Fruit fly (Drosophila melanogaster) whole organism, larva: ENCODE results near the gene CG33340.

Experiments used
- noc ChIP-seq: fragments of 200-800 bp; sonication (Bioruptor generic); optimal IDR thresholded peaks from 3 replicates; lab custom pipeline; 2019; ENCODE audit warnings: missing biosample characterization, mild to moderate bottlenecking, missing genetic modification characterization, moderate library complexity

Gene CG33340

DNA sequence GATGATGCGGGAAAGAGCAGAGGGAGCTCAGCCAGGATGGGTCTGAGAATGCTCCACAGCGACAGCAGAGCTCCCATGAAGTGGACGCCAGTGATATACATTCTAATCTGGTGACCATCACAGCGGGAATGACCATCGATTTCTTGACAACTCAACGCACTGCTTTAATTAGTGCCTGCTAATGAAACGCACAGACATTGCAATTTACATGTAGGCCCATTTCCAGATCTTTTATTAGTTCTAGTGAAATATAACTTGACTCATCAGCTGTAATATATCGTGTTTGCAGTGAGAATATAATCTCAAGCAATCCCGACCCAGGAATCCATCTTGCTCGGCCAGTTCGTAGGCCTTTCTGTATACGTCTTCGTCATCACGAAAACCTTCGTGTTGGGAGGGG is 4.2 kb downstream of the CG33340 start, which contains the start of gene CG42811:
Gene CG42811 (minus strand): TSS at position 101 of the 400 bp plus-strand sequence.
- no peak for TF ChIP-seq noc (tag; lab: Kevin White, UChicago)

DNA sequence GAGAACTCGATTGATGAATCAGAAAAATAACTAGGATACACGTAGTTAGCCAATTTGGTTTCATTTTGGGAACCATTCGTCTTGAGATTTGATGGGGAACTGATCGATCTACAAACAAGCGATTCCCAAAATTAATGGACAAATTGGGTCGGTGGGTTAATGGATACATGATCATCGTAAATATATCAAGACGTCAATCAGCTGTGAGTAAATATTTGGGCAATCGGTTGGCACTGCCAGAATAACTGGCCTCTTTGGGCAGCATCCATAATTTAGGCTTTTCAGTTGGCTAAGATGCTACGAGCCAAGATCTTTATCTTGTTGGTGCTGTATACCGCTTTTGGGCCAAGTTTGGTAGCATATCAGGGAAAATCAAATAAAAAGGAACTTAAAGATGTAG is 5.1 kb downstream of the CG33340 start, which contains the start of the genes CG42812 and CG33341:
Gene CG42812 (minus strand): TSS at position 101 of the 400 bp plus-strand sequence.
Gene CG33341 (plus strand): TSS at position 295 of the 400 bp plus-strand sequence.
- TF ChIP-seq noc (tag; lab: Kevin White, UChicago) = no peak

DNA sequence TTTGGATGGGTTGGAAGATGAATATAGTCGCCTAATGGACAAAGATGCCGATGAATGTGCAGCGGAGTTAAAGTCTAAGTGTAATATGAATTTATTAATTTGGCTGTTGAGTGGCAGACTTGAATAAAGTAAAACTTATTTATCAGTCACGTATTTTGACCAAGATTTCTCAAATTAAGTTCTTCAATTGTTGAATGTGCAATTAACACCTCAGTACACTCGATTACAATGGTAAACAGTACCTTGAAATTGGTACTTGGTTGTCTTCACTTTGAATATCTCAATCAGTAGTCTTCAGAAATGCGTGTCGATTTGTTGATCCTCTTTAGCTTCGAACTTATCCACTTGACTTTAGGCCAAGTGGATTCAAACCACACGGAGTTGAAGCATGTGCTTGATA is 6.3 kb downstream of the CG33340 start, which contains the start of gene CG13614:
Gene CG13614 (plus strand): TSS at position 301 of the 400 bp plus-strand sequence.
- TF ChIP-seq noc (tag; lab: Kevin White, UChicago) = no peak

DNA sequence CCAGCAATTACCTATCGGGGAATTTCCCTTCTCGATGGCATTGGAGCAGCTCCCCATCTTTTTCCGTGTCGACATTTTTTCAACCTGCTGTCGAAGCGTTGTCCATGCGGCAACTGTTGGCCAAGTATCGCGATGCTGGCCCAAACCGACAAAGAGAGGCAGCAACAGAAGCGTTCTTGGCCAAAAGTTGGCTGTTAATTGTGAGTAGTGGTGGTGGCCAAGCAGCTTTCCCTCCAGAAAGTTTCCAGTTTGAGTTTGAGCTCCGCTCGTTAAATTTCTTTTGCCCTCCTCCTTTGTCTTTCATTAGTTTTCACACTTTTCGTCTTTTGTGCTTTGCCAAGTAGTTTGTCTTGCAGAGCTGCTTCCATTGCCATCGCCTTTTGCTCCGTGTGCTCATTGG is 9.7 kb downstream of the CG33340 start, which contains the start of gene CG17782:
Gene CG17782 (minus strand): TSS at position 101 of the 400 bp plus-strand sequence.
- no peak for TF ChIP-seq noc (tag; lab: Kevin White, UChicago)

DNA sequence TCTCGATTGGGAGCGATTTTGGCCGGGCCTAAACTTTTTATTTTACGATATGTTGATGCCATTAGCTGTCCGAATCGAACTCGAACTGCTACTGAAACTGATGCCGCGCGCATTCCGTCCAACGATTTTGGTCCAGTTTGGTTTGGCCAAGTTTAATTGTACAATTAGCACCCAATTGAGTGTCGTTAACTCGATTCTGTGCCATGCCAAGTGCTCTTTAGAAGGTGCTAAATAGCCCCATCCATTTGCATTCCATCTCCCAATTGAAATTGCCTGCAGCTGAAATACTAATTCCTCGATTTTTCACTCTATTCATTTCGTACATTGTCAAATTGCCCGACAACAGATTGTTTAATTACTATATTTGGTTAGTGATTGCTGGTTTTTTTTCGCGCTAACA is 12.6 kb downstream of the CG33340 start, which contains the start of gene CG17781:
Gene CG17781 (minus strand): TSS at position 101 of the 400 bp plus-strand sequence.
- TF ChIP-seq noc (tag; lab: Kevin White, UChicago) = no peak

DNA sequence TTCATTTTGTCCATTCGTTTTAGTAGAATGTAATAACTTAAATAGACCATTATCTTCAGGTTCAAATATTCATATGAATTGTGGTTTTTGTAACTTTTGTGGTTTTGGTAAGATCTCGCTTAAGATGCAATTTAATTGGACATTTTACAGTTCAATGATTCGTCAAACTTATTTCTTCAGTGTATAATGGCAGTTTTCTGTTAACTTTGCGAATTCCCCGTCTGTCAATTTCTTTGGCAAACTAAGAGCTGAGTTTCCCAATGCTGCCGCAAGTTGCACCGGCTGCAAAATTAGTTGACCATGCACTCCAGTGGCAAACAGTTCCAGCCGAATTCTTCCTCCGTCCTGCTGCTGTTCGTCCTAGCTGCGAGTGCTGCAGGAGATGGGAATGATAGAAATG is 13.6 kb downstream of the CG33340 start, which contains the start of gene CG33342:
Gene CG33342 (plus strand): TSS at position 301 of the 400 bp plus-strand sequence.
- TF ChIP-seq noc (tag; lab: Kevin White, UChicago) = no peak

DNA sequence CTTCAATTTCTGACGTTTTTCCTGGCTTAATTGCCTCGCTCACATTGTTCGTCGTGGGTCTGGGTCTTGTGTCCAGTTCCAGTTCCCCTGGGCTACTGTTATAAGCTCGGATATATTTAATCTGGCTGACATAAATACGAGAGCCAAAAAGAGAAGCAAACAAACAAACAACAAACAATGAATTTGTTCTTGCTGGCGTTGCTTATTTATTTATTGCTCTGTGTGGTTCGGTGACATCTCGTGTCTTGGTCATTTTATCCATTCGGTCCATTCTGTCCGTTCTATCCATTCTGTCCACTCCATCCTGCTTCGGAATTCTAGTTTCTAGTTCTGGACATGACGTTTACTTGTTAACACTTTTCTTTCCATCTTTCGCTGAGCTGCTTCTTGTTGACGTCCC is 22.0 kb downstream of the CG33340 start, which contains the start of gene CG17780:
Gene CG17780 (minus strand): TSS at position 101 of the 400 bp plus-strand sequence.
- TF ChIP-seq noc (tag; lab: Kevin White, UChicago) = no peak

DNA sequence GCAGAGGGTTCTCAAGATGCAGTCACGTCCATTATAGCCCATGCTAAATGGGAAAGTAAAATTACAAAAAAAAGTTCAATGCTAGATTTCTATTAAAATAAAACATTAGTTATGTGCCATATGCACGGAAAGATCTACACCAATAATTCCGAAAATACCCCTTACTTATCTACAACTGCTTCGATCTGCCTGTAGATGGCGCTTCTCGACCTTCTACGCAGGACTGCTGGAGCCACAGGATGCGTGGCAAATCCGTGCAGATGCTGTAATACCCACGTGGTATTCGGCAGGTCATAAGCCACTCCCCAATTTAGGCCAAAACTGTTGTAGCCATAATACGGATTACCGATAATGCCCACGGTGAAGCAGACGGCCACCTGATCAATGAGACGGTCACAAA is 23.5 kb downstream of the CG33340 start:
- no peak for TF ChIP-seq noc (tag; lab: Kevin White, UChicago)

DNA sequence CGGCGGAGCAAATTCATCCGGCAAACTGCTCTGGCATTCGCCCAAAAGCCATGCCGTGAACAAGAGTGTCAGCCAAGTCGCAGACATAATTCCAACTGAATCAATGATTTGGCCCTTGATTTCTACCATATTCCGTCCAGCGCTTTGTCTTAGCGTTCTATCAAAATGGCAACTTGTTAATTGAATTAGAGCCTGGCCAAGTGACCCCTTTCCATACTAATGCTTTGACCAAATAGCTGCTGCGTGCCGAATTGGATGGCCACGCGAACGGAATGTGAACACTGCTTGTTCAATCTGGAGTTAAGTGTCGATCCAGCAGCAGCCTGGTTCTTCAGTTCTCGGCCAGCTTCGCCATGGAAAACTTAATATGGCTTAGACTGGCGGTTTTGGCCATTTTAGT is 27.3 kb downstream of the CG33340 start, which contains the start of the genes CG5768 and CG13615:
Gene CG5768 (minus strand): TSS at position 101 of the 400 bp plus-strand sequence.
Gene CG13615 (plus strand): TSS at position 280 of the 400 bp plus-strand sequence.
- TF ChIP-seq noc (tag; lab: Kevin White, UChicago) = no peak

DNA sequence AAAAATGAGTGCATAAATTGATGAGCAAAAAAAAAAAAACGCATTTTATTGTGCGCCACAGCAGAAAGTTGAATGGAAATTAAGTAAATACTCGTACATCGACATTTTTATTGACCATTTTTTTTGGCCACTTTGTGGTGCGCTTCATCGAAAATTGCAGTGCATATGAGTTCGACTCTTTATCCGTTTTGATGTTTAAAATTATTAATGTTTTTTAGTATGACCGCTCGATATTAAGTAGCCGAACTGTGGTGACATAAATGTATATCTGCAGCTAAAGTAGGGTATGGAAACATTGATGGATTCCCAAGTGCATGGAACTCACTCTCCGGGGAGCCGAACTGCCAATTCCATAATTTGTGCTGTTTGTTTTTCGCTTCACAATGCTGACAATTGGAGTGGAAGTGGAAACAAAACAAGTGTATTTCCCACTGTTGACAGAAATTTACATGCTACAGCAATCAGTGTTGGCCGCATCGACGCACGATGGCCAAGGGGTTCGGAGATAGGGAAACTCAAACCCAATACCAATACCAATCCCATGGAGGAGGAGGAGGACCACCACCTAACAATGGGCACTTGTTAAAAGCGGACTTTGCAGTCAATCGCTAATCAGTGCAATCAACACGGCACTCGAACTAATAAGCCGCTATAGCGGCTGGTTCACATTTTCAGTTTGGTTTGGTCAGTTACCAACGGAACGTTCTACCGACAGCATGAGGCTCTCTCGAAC is 29.4 kb downstream of the CG33340 start, which contains the start of gene CG13616:
Gene CG13616 (plus strand): TSS at position 683 of the 733 bp plus-strand sequence.
- TF ChIP-seq noc (tag; lab: Kevin White, UChicago) = no peak
